Worm (Caenorhabditis elegans) whole organism, L1 larva: ENCODE data around the gene M110.3.
A peak's percentile ranks its signal among the peaks of the same experiment; 100 is the strongest.

Source experiments
- aly-2 ChIP-seq: fragments of 150-350 bp; optimal IDR thresholded peaks from 2 replicates; lab custom pipeline; 2014; ENCODE audit warnings: missing biosample characterization, missing genetic modification characterization
- dpl-1 ChIP-seq, 3 experiments: fragments of 150-350 bp in 2 of 3; sonication (generic microtip) in 1 of 3; optimal IDR thresholded peaks; 2 replicates each; lab custom pipeline; 2014 to 2017; ENCODE audit warnings: missing biosample characterization in 3 of 3, missing genetic modification characterization in 3 of 3, missing genetic modification reagents in 3 of 3
- elt-3 ChIP-seq, 6 experiments: fragments of 150-350 bp in 1 of 6; sonication (generic microtip); optimal IDR thresholded peaks; 2 replicates each; lab custom pipeline; 2017 to 2018; ENCODE audit warnings: missing biosample characterization in 6 of 6, missing genetic modification characterization in 6 of 6, inconsistent platforms in 1 of 6
- lin-15B ChIP-seq: fragments of 150-350 bp; sonication (generic microtip); optimal IDR thresholded peaks from 3 replicates; lab custom pipeline; 2014; ENCODE audit warnings: missing biosample characterization, missing genetic modification characterization
- nhr-77 ChIP-seq: fragments of 150-350 bp; optimal IDR thresholded peaks from 2 replicates; lab custom pipeline; 2014; ENCODE audit warnings: missing biosample characterization, missing genetic modification characterization
- zag-1 ChIP-seq: fragments of 150-350 bp; optimal IDR thresholded peaks from 2 replicates; lab custom pipeline; 2014; ENCODE audit warnings: missing biosample characterization, missing genetic modification characterization

- TF ChIP-seq aly-2 (no peak), lin-15B (tag; lab: Kevin White, UChicago) (no peak), nhr-77 (tag; lab: Kevin White, UChicago) (no peak), elt-3 (tag; optimal IDR thresholded peaks at IDR 0.05; lab: Kevin White, UChicago) (peak in 1 of 6 experiments; percentile 14), dpl-1 (GFP tag; optimal IDR thresholded peaks at IDR 0.05; lab: Kevin White, UChicago) (no peak), zag-1 (tag; lab: Kevin White, UChicago) (no peak)
Observed at ce11 chrII:8223945-8224344, 7.5 kb upstream of the M110.3 start.
